Fruit fly (Drosophila melanogaster) whole organism, prepupa: ENCODE results near the gene Acp76A.

ENCODE experiments used
- Blimp-1 ChIP-seq: fragments of 200-800 bp; sonication (Bioruptor generic); optimal IDR thresholded peaks from 3 replicates; lab custom pipeline; 2017; ENCODE audit warnings: missing biosample characterization, missing genetic modification characterization, mild to moderate bottlenecking, moderate library complexity, missing genetic modification reagents
- CG10631 ChIP-seq: fragments of 200-800 bp; sonication (Bioruptor generic); optimal IDR thresholded peaks from 2 replicates; lab custom pipeline; 2016; ENCODE audit warnings: missing biosample characterization, missing genetic modification characterization
- CG11294 ChIP-seq: fragments of 200-800 bp; sonication (Bioruptor generic); IDR thresholded peaks from 2 replicates; pipeline ENCODE4 v1.3.6; 2022; ENCODE audit warnings: missing biosample characterization, missing genetic modification characterization
- CG15336 ChIP-seq: fragments of 200-800 bp; sonication (Bioruptor generic); IDR thresholded peaks from 2 replicates; pipeline ENCODE4 v1.3.6; 2022; ENCODE audit warnings: missing biosample characterization, missing genetic modification characterization
- CG1621 ChIP-seq: fragments of 200-800 bp; sonication (Bioruptor generic); optimal IDR thresholded peaks from 3 replicates; lab custom pipeline; 2018; ENCODE audit warnings: missing biosample characterization, mild to moderate bottlenecking, missing genetic modification characterization
- CG16779 ChIP-seq: fragments of 200-800 bp; sonication (Bioruptor generic); optimal IDR thresholded peaks from 3 replicates; lab custom pipeline; 2017; ENCODE audit warnings: missing biosample characterization, mild to moderate bottlenecking, missing genetic modification characterization
- CG3032 ChIP-seq: fragments of 200-800 bp; optimal IDR thresholded peaks from 2 replicates; lab custom pipeline; 2019; ENCODE audit warnings: missing biosample characterization, mild to moderate bottlenecking, missing genetic modification characterization, moderate library complexity
- CG31627 ChIP-seq: fragments of 200-800 bp; sonication (Bioruptor generic); optimal IDR thresholded peaks from 3 replicates; lab custom pipeline; 2016; ENCODE audit warnings: missing biosample characterization, missing genetic modification characterization
- CG32006 ChIP-seq: fragments of 200-800 bp; sonication (Bioruptor generic); optimal IDR thresholded peaks from 3 replicates; lab custom pipeline; 2017; ENCODE audit warnings: missing biosample characterization, mild to moderate bottlenecking, missing genetic modification characterization
- CG34406 ChIP-seq: fragments of 200-800 bp; sonication (Bioruptor generic); optimal IDR thresholded peaks from 3 replicates; lab custom pipeline; 2016; ENCODE audit warnings: missing biosample characterization, missing genetic modification characterization
- CG3919 ChIP-seq: fragments of 200-800 bp; sonication (Bioruptor generic); optimal IDR thresholded peaks from 3 replicates; lab custom pipeline; 2016; ENCODE audit warnings: missing biosample characterization, missing genetic modification characterization
- CG4318 ChIP-seq: fragments of 200-800 bp; sonication (Bioruptor generic); optimal IDR thresholded peaks from 3 replicates; lab custom pipeline; 2017; ENCODE audit warnings: missing biosample characterization, mild to moderate bottlenecking, missing genetic modification characterization
- CG6163 ChIP-seq: fragments of 200-800 bp; sonication (Bioruptor generic); IDR thresholded peaks from 3 replicates; pipeline ENCODE4 v1.3.6; 2022; ENCODE audit warnings: missing biosample characterization, missing genetic modification characterization
- CG6276 ChIP-seq: fragments of 200-800 bp; sonication (Bioruptor generic); optimal IDR thresholded peaks from 2 replicates; lab custom pipeline; 2017; ENCODE audit warnings: missing biosample characterization, mild to moderate bottlenecking, missing genetic modification characterization
- CG6792 ChIP-seq: fragments of 200-800 bp; sonication (Bioruptor generic); optimal IDR thresholded peaks from 3 replicates; lab custom pipeline; 2016; ENCODE audit warnings: missing biosample characterization, missing genetic modification characterization
- CG6808 ChIP-seq: fragments of 200-800 bp; sonication (Bioruptor generic); optimal IDR thresholded peaks from 3 replicates; lab custom pipeline; 2017; ENCODE audit warnings: missing biosample characterization, missing genetic modification characterization, mild to moderate bottlenecking, moderate library complexity, missing genetic modification reagents
- CG8119 ChIP-seq: fragments of 200-800 bp; sonication (Bioruptor generic); IDR thresholded peaks from 3 replicates; pipeline ENCODE4 v1.3.6; 2022; ENCODE audit warnings: missing biosample characterization, missing genetic modification characterization
- CG9139 ChIP-seq: fragments of 200-800 bp; sonication (Bioruptor generic); optimal IDR thresholded peaks from 3 replicates; lab custom pipeline; 2017; ENCODE audit warnings: missing biosample characterization, mild to moderate bottlenecking, missing genetic modification characterization
- Eip75B ChIP-seq: fragments of 200-800 bp; sonication (Bioruptor generic); optimal IDR thresholded peaks from 3 replicates; lab custom pipeline; 2016; ENCODE audit warnings: missing biosample characterization, missing genetic modification characterization
- Eip78C ChIP-seq: fragments of 200-800 bp; sonication (Bioruptor generic); peaks from one replicate; lab custom pipeline; 2016; ENCODE audit warnings: missing biosample characterization, missing genetic modification characterization
- Ets21C ChIP-seq: fragments of 200-800 bp; sonication (Bioruptor generic); optimal IDR thresholded peaks from 3 replicates; lab custom pipeline; 2016; ENCODE audit warnings: missing biosample characterization, missing genetic modification characterization
- Ets96B ChIP-seq: fragments of 200-800 bp; optimal IDR thresholded peaks from 2 replicates; lab custom pipeline; 2019; ENCODE audit warnings: missing biosample characterization, mild to moderate bottlenecking, missing genetic modification characterization, moderate library complexity
- Gug ChIP-seq: fragments of 200-800 bp; sonication (Bioruptor generic); IDR thresholded peaks from 2 replicates; pipeline ENCODE4 v1.3.6; 2022; ENCODE audit warnings: missing biosample characterization, missing genetic modification characterization
- Hr38 ChIP-seq: sonication (Bioruptor generic); optimal IDR thresholded peaks from 2 replicates; lab custom pipeline; 2016; ENCODE audit warnings: missing biosample characterization, missing genetic modification characterization
- Hr39 ChIP-seq: fragments of 200-800 bp; sonication (Bioruptor generic); optimal IDR thresholded peaks from 2 replicates; lab custom pipeline; 2016; ENCODE audit warnings: missing biosample characterization, missing genetic modification characterization
- Hr4 ChIP-seq: fragments of 200-800 bp; sonication (Bioruptor generic); optimal IDR thresholded peaks from 3 replicates; lab custom pipeline; 2016; ENCODE audit warnings: missing biosample characterization, missing genetic modification characterization
- Met ChIP-seq: fragments of 200-800 bp; sonication (Bioruptor generic); optimal IDR thresholded peaks from 3 replicates; lab custom pipeline; 2016; ENCODE audit warnings: missing biosample characterization, missing genetic modification characterization
- OdsH ChIP-seq: fragments of 200-800 bp; sonication (Bioruptor generic); optimal IDR thresholded peaks from 3 replicates; lab custom pipeline; 2016; ENCODE audit warnings: missing biosample characterization, missing genetic modification characterization
- Smox ChIP-seq: fragments of 200-800 bp; sonication (Bioruptor generic); optimal IDR thresholded peaks from 3 replicates; lab custom pipeline; 2016; ENCODE audit warnings: missing biosample characterization, missing genetic modification characterization
- Sox102F ChIP-seq: fragments of 200-800 bp; sonication (Bioruptor generic); optimal IDR thresholded peaks from 2 replicates; lab custom pipeline; 2016; ENCODE audit warnings: missing biosample characterization, mild to moderate bottlenecking, missing genetic modification characterization
- Sox14 ChIP-seq: fragments of 200-800 bp; sonication (Bioruptor generic); optimal IDR thresholded peaks from 3 replicates; lab custom pipeline; 2016; ENCODE audit warnings: missing biosample characterization, missing genetic modification characterization
- Sox15 ChIP-seq: fragments of 200-800 bp; sonication (Bioruptor generic); optimal IDR thresholded peaks from 3 replicates; lab custom pipeline; 2016; ENCODE audit warnings: missing biosample characterization, missing genetic modification characterization
- achi ChIP-seq: fragments of 200-800 bp; sonication (Bioruptor generic); optimal IDR thresholded peaks from 3 replicates; lab custom pipeline; 2016; ENCODE audit warnings: missing biosample characterization, missing genetic modification characterization
- acj6 ChIP-seq: fragments of 200-800 bp; sonication (Bioruptor generic); optimal IDR thresholded peaks from 3 replicates; lab custom pipeline; 2016; ENCODE audit warnings: missing biosample characterization, missing genetic modification characterization
- cyc ChIP-seq: fragments of 200-800 bp; sonication (Bioruptor generic); optimal IDR thresholded peaks from 3 replicates; lab custom pipeline; 2016; ENCODE audit warnings: missing biosample characterization, missing genetic modification characterization
- dac ChIP-seq: fragments of 200-800 bp; sonication (Bioruptor generic); optimal IDR thresholded peaks from 2 replicates; lab custom pipeline; 2017; ENCODE audit warnings: missing biosample characterization, mild to moderate bottlenecking, missing genetic modification characterization
- dsx ChIP-seq: fragments of 200-800 bp; optimal IDR thresholded peaks from 3 replicates; lab custom pipeline; 2019; ENCODE audit warnings: missing biosample characterization, mild to moderate bottlenecking, missing genetic modification characterization, moderate library complexity; ENCODE audit not compliant: poor library complexity, severe bottlenecking
- esn ChIP-seq: fragments of 200-800 bp; sonication (Bioruptor generic); optimal IDR thresholded peaks from 2 replicates; lab custom pipeline; 2016; ENCODE audit warnings: missing biosample characterization, mild to moderate bottlenecking, missing genetic modification characterization, moderate library complexity
- fd59A ChIP-seq: fragments of 200-800 bp; sonication (Bioruptor generic); optimal IDR thresholded peaks from 2 replicates; lab custom pipeline; 2017; ENCODE audit warnings: missing biosample characterization, mild to moderate bottlenecking, missing genetic modification characterization, missing genetic modification reagents
- fkh ChIP-seq: fragments of 200-800 bp; sonication (Bioruptor generic); optimal IDR thresholded peaks from 3 replicates; lab custom pipeline; 2017; ENCODE audit warnings: missing biosample characterization, mild to moderate bottlenecking, missing genetic modification characterization, moderate library complexity
- lz ChIP-seq: fragments of 200-800 bp; sonication (Bioruptor generic); optimal IDR thresholded peaks from 3 replicates; lab custom pipeline; 2016; ENCODE audit warnings: missing biosample characterization, missing genetic modification characterization
- net ChIP-seq: fragments of 200-800 bp; sonication (Bioruptor generic); optimal IDR thresholded peaks from 3 replicates; lab custom pipeline; 2016; ENCODE audit warnings: missing biosample characterization, missing genetic modification characterization
- pdm3 ChIP-seq: fragments of 200-800 bp; sonication (Bioruptor generic); optimal IDR thresholded peaks from 3 replicates; lab custom pipeline; 2016; ENCODE audit warnings: missing biosample characterization, missing genetic modification characterization
- ss ChIP-seq, 2 experiments: fragments of 200-800 bp; sonication (Bioruptor generic); optimal IDR thresholded peaks; 2 replicates in 1 of 2; 3 replicates in 1 of 2; lab custom pipeline; 2017 to 2018; ENCODE audit warnings: mild to moderate bottlenecking in 2 of 2, missing biosample characterization in 2 of 2, missing genetic modification characterization in 2 of 2, moderate library complexity in 1 of 2
- topi ChIP-seq: fragments of 200-800 bp; sonication (Bioruptor generic); optimal IDR thresholded peaks from 3 replicates; lab custom pipeline; 2016; ENCODE audit warnings: missing biosample characterization, missing genetic modification characterization
- vri ChIP-seq: fragments of 200-800 bp; sonication (Bioruptor generic); optimal IDR thresholded peaks from 3 replicates; lab custom pipeline; 2016; ENCODE audit warnings: missing biosample characterization, mild to moderate bottlenecking, missing genetic modification characterization

The Acp76A gene

DNA sequence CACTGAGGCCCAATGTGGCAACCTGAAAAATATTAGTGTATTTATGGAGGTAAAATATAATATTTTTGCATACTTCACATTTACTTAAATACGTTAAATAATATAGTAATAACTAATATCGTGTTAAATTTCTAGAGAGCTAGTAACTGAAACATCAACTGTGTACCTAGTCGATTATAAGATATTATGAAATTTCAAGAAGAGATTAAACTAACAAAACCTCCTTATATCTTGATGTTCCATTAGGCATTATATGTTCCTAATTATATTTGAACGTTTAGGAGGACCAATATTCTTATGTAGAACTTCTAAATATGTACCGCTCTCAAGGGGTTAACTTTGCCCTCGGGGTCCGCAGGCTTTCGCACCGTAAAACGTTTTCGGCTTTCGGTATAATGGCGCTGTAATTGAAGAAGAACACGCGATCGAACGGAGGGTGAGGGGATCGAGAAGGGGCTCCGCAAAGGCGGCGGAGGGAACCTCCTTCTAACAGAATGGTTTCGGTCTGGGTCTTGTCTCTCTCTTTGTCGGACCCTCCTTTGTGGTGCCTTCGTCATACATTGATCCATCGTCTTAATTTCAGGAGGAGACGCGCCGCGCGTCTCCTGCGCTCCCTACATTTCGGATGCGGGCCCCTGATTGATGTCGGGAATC lies 5.3 kb downstream of the Acp76A start (continued):
- TF ChIP-seq Sox102F (GFP tag; lab: Kevin White, UChicago) (peak; percentile 72), CG15336 (GFP tag; lab: Robert Waterston, UW) (0 out of 2 replicates have a peak, but pooled peaks have one; percentile 30), Blimp-1 (GFP tag; lab: Kevin White, UChicago) (peak; percentile 74), pdm3 (GFP tag; lab: Kevin White, UChicago) (peak; percentile 59), Met (GFP tag; lab: Kevin White, UChicago) (peak; percentile 90), cyc (peak; percentile 83), acj6 (GFP tag; lab: Kevin White, UChicago) (peak; percentile 82), dac (GFP tag; lab: Kevin White, UChicago) (no peak), topi (GFP tag; lab: Kevin White, UChicago) (peak; percentile 88)

DNA sequence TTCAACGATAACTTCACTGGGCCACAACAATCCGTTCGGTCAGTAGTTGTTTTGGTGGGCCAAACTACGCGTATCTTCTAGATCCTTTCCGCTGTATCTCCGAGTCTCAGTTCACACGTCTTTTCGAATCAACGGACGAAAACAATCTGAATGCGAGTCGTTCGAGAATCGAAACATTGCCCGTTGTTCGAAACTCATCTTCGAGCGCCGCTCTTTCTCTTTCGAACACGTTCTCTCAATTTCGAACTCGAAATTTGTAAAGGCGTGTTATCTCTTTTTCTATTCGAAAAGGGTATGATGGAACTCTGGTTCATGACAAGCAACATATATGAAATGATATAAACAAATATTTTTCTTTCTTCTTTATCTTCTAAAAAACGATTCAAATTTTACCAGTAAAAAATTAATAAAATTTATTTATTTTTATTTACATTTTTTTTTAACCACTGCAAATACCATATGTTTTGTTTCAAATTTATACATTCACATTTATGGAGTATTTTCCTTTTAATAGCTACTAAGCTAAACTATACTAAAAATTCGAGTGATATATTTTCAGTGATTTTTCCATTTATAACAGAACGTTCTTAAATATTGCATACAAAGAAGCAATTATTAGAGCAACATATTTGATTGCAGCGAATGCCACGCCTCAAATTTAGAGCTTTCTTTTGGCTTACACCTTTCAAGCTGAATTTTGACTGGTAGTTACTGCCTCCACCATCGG lies 6.4 kb downstream of the Acp76A start, which contains the start of gene nkd:
Gene nkd, minus strand, starts transcription at position 151 of the 727 bp plus-strand sequence.
- TF ChIP-seq Ets96B (tag; lab: Kevin White, UChicago) = peak; percentile 82
- TF ChIP-seq Hr39 = peak; percentile 70
- TF ChIP-seq topi (GFP tag; lab: Kevin White, UChicago) = peak; percentile 76
- TF ChIP-seq achi (GFP tag; lab: Kevin White, UChicago) = peak; percentile 83
- peak; percentile 67 for TF ChIP-seq Gug (GFP tag; lab: Robert Waterston, UW)
- TF ChIP-seq CG34406 (GFP tag; lab: Kevin White, UChicago) = peak; percentile 85
- peak; percentile 84 for TF ChIP-seq OdsH (GFP tag; lab: Kevin White, UChicago)
- peak; percentile 87 for TF ChIP-seq pdm3 (GFP tag; lab: Kevin White, UChicago)
- TF ChIP-seq CG1621 (tag; lab: Kevin White, UChicago) = peak; percentile 9
- TF ChIP-seq Sox15 (GFP tag; lab: Kevin White, UChicago) = peak; percentile 54
- TF ChIP-seq CG6792 (GFP tag; lab: Kevin White, UChicago) = peak; percentile 79
- peak; percentile 33 for TF ChIP-seq CG4318 (GFP tag; lab: Kevin White, UChicago)
- TF ChIP-seq lz (GFP tag; lab: Kevin White, UChicago) = peak; percentile 75
- peak; percentile 73 for TF ChIP-seq CG31627 (GFP tag; lab: Kevin White, UChicago)
- peak; percentile 40 for TF ChIP-seq fkh
- peak; percentile 53 for TF ChIP-seq CG6808 (GFP tag; lab: Kevin White, UChicago)
- peak; percentile 87 for TF ChIP-seq Hr4 (GFP tag; lab: Kevin White, UChicago)
- TF ChIP-seq cyc = peak; percentile 69
- peak; percentile 52 to 71 for TF ChIP-seq ss (GFP tag; optimal IDR thresholded peaks at IDR 0.05; lab: Kevin White, UChicago)
- peak; percentile 78 for TF ChIP-seq Sox102F (GFP tag; lab: Kevin White, UChicago)
- TF ChIP-seq CG6163 (GFP tag; lab: Robert Waterston, UW) = peak; percentile 90
- TF ChIP-seq Hr38 (GFP tag; lab: Kevin White, UChicago) = no peak
- TF ChIP-seq Met (GFP tag; lab: Kevin White, UChicago) = peak; percentile 86
- TF ChIP-seq CG3919 (GFP tag; lab: Kevin White, UChicago) = peak; percentile 78
- TF ChIP-seq Sox14 = peak; percentile 81
- TF ChIP-seq CG16779 (tag; lab: Kevin White, UChicago) = peak; percentile 32
- peak; percentile 70 for TF ChIP-seq CG11294 (GFP tag; lab: Robert Waterston, UW)
- TF ChIP-seq esn (GFP tag; lab: Kevin White, UChicago) = peak; percentile 90
- peak; percentile 80 for TF ChIP-seq CG3032 (tag; lab: Kevin White, UChicago)
- peak; percentile 56 for TF ChIP-seq vri
- TF ChIP-seq fd59A = no peak
- peak; percentile 79 for TF ChIP-seq CG10631 (GFP tag; lab: Kevin White, UChicago)
- TF ChIP-seq CG9139 = peak; percentile 68
- TF ChIP-seq Blimp-1 (GFP tag; lab: Kevin White, UChicago) = no peak
- peak; percentile 66 for TF ChIP-seq CG6276
- TF ChIP-seq Smox (GFP tag; lab: Kevin White, UChicago) = peak; percentile 84
- TF ChIP-seq Ets21C (GFP tag; lab: Kevin White, UChicago) = peak; percentile 63
- TF ChIP-seq CG8119 (GFP tag; lab: Robert Waterston, UW) = peak; percentile 87
- TF ChIP-seq CG32006 (GFP tag; lab: Kevin White, UChicago) = peak; percentile 79
- peak; percentile 92 for TF ChIP-seq CG15336 (GFP tag; lab: Robert Waterston, UW)
- peak; percentile 79 for TF ChIP-seq dsx (GFP tag; lab: Kevin White, UChicago)
- peak; percentile 96 for TF ChIP-seq Eip78C
- TF ChIP-seq Eip75B (GFP tag; lab: Kevin White, UChicago) = peak; percentile 44
- peak; percentile 79 for TF ChIP-seq net (GFP tag; lab: Kevin White, UChicago)
